Fruit fly (Drosophila melanogaster): Measurements from ENCODE around the gene Sem1.
A peak's percentile ranks its signal among the peaks of the same experiment; 100 is the strongest.

dm6 chr2L:7097386-7097785 lies 33.6 kb downstream of the Sem1 start:
- TF ChIP-seq CTCF (optimal IDR thresholded peaks at IDR 0.05) (peak; percentile 67 to 72), CG8478 (optimal IDR thresholded peaks at IDR 0.05) (no peak)
